Fruit fly (Drosophila melanogaster) whole organism, embryonic: ENCODE results near the gene CG3679.

ENCODE experiments used
- CG10274 ChIP-seq: fragments of 200-800 bp; sonication (Bioruptor generic); optimal IDR thresholded peaks from 3 replicates; lab custom pipeline; 2017; ENCODE audit warnings: missing biosample characterization, mild to moderate bottlenecking, missing genetic modification characterization
- CG10366 ChIP-seq: fragments of 200-800 bp; sonication (Bioruptor generic); IDR thresholded peaks from 2 replicates; pipeline ENCODE4 v1.3.6; 2022; ENCODE audit warnings: missing biosample characterization, missing genetic modification characterization
- CG11085 ChIP-seq: fragments of 200-800 bp; sonication (Bioruptor generic); IDR thresholded peaks from 2 replicates; pipeline ENCODE4 v1.3.6; 2022; ENCODE audit warnings: missing biosample characterization, missing genetic modification characterization
- CG12659 ChIP-seq: fragments of 200-800 bp; sonication (Bioruptor generic); optimal IDR thresholded peaks from 3 replicates; lab custom pipeline; 2017; ENCODE audit warnings: mild to moderate bottlenecking, missing biosample characterization, missing genetic modification reagents, missing genetic modification characterization
- CG17328 ChIP-seq: fragments of 200-800 bp; sonication (Bioruptor generic); IDR thresholded peaks from 2 replicates; pipeline ENCODE4 v1.3.6; 2022; ENCODE audit warnings: missing biosample characterization, missing genetic modification characterization
- CG17361 ChIP-seq: fragments of 200-800 bp; sonication (Bioruptor generic); IDR thresholded peaks from 3 replicates; pipeline ENCODE4 v1.3.6; 2022; ENCODE audit warnings: missing biosample characterization, missing genetic modification characterization
- CG18476 ChIP-seq: fragments of 200-800 bp; sonication (Bioruptor generic); optimal IDR thresholded peaks from 2 replicates; lab custom pipeline; 2016; ENCODE audit warnings: missing biosample characterization, mild to moderate bottlenecking, missing genetic modification characterization
- CG2202 ChIP-seq: fragments of 200-800 bp; sonication (Bioruptor generic); optimal IDR thresholded peaks from 2 replicates; lab custom pipeline; 2018; ENCODE audit warnings: missing biosample characterization, mild to moderate bottlenecking, missing genetic modification characterization
- CG30403 ChIP-seq: fragments of 200-800 bp; sonication (Bioruptor generic); optimal IDR thresholded peaks from 3 replicates; lab custom pipeline; 2016; ENCODE audit warnings: missing biosample characterization, missing genetic modification characterization
- CG3407 ChIP-seq: fragments of 200-800 bp; sonication (Bioruptor generic); optimal IDR thresholded peaks from 2 replicates; lab custom pipeline; 2018; ENCODE audit warnings: missing biosample characterization, mild to moderate bottlenecking, missing genetic modification characterization
- CG3726 ChIP-seq: fragments of 200-800 bp; sonication (Bioruptor generic); IDR thresholded peaks from 3 replicates; pipeline ENCODE4, ENCODE4 v1.3.6; 2022; ENCODE audit warnings: missing biosample characterization, missing genetic modification characterization
- CG4360 ChIP-seq: fragments of 200-800 bp; sonication (Bioruptor generic); IDR thresholded peaks from 2 replicates; pipeline ENCODE4 v1.3.6; 2022; ENCODE audit warnings: missing biosample characterization, missing genetic modification characterization
- CG4730 ChIP-seq: fragments of 200-800 bp; sonication (Bioruptor generic); IDR thresholded peaks from 2 replicates; pipeline ENCODE4 v1.3.6; 2022; ENCODE audit warnings: missing biosample characterization, missing genetic modification characterization
- CG6791 ChIP-seq: fragments of 200-800 bp; sonication (Bioruptor generic); IDR thresholded peaks from 3 replicates; pipeline ENCODE4 v1.3.6; 2022; ENCODE audit warnings: missing biosample characterization, missing genetic modification characterization; ENCODE audit not compliant: partially characterized antibody
- CG6813 ChIP-seq: fragments of 200-800 bp; sonication (Bioruptor generic); optimal IDR thresholded peaks from 2 replicates; lab custom pipeline; 2017; ENCODE audit warnings: missing biosample characterization, missing genetic modification characterization, mild to moderate bottlenecking, moderate library complexity, missing genetic modification reagents
- CG9437 ChIP-seq: fragments of 200-800 bp; sonication (Bioruptor generic); optimal IDR thresholded peaks from 2 replicates; lab custom pipeline; 2018; ENCODE audit warnings: missing biosample characterization, mild to moderate bottlenecking, missing genetic modification characterization
- CG9817 ChIP-seq: fragments of 200-800 bp; sonication (Bioruptor generic); optimal IDR thresholded peaks from 2 replicates; lab custom pipeline; 2018; ENCODE audit warnings: missing biosample characterization, mild to moderate bottlenecking, missing genetic modification characterization, moderate library complexity
- CrebB ChIP-seq: fragments of 200-800 bp; sonication (Bioruptor generic); optimal IDR thresholded peaks from 3 replicates; lab custom pipeline; 2018; ENCODE audit warnings: missing biosample characterization, mild to moderate bottlenecking, missing genetic modification characterization
- Ets65A ChIP-seq: fragments of 200-800 bp; sonication (Bioruptor generic); peaks from one replicate; lab custom pipeline; 2016; ENCODE audit warnings: missing biosample characterization, missing genetic modification characterization
- Fer1 ChIP-seq: fragments of 200-800 bp; sonication (Bioruptor generic); optimal IDR thresholded peaks from 2 replicates; lab custom pipeline; 2017; ENCODE audit warnings: missing biosample characterization, mild to moderate bottlenecking, missing genetic modification characterization
- H15 ChIP-seq: fragments of 200-800 bp; sonication (Bioruptor generic); IDR thresholded peaks from 3 replicates; pipeline ENCODE4 v1.3.6; 2022; ENCODE audit warnings: missing biosample characterization, missing genetic modification characterization
- Hr78 ChIP-seq, 2 experiments: fragments of 200-800 bp in 1 of 2; fragments of >200 bp in 1 of 2; sonication (Bioruptor generic) in 1 of 2; optimal IDR thresholded peaks; 2 replicates each; lab custom pipeline; 2017 to 2019; ENCODE audit warnings: missing biosample characterization in 2 of 2, missing genetic modification characterization in 2 of 2, mild to moderate bottlenecking in 1 of 2, moderate library complexity in 1 of 2
- Optix ChIP-seq: fragments of 200-800 bp; sonication (Bioruptor generic); IDR thresholded peaks from 3 replicates; pipeline ENCODE4 v1.3.6; 2022; ENCODE audit warnings: missing biosample characterization, missing genetic modification characterization
- Sox102F ChIP-seq: fragments of 200-800 bp; sonication (Bioruptor generic); optimal IDR thresholded peaks from 2 replicates; lab custom pipeline; 2018; ENCODE audit warnings: missing biosample characterization, mild to moderate bottlenecking, missing genetic modification characterization, moderate library complexity
- Ssrp ChIP-seq: fragments of 200-800 bp; sonication (Bioruptor generic); optimal IDR thresholded peaks from 2 replicates; lab custom pipeline; 2018; ENCODE audit warnings: missing biosample characterization, mild to moderate bottlenecking, missing genetic modification characterization, moderate library complexity
- Usf ChIP-seq: fragments of 200-800 bp; sonication (Bioruptor generic); optimal IDR thresholded peaks from 2 replicates; lab custom pipeline; 2017; ENCODE audit warnings: missing genotype, missing biosample characterization, missing genetic modification characterization
- al ChIP-seq: fragments of 200-800 bp; sonication (Bioruptor generic); IDR thresholded peaks from 2 replicates; pipeline ENCODE4 v1.3.6; 2022; ENCODE audit warnings: missing biosample characterization, missing genetic modification characterization
- bcd ChIP-seq: fragments of 200-800 bp; sonication (Bioruptor generic); optimal IDR thresholded peaks from 2 replicates; lab custom pipeline; 2017; ENCODE audit warnings: missing biosample characterization, mild to moderate bottlenecking, missing genetic modification characterization
- bowl ChIP-seq: fragments of 200-800 bp; sonication (Bioruptor generic); IDR thresholded peaks from 2 replicates; pipeline ENCODE4 v1.3.6; 2022; ENCODE audit warnings: missing biosample characterization, missing genetic modification characterization
- ci ChIP-seq: fragments of 200-800 bp; sonication (Bioruptor generic); IDR thresholded peaks from 3 replicates; pipeline ENCODE4 v1.3.6; 2022; ENCODE audit warnings: missing biosample characterization, missing genetic modification characterization
- da ChIP-seq: fragments of 200-800 bp; sonication (Bioruptor generic); optimal IDR thresholded peaks from 2 replicates; lab custom pipeline; 2016; ENCODE audit warnings: missing biosample characterization, missing genetic modification characterization
- dan ChIP-seq: fragments of 200-800 bp; sonication (Bioruptor generic); IDR thresholded peaks from 2 replicates; pipeline ENCODE4 v1.3.6; 2022; ENCODE audit warnings: missing biosample characterization, missing genetic modification characterization
- dimm ChIP-seq: fragments of 200-800 bp; sonication (Bioruptor generic); IDR thresholded peaks from 2 replicates; pipeline ENCODE4 v1.3.6; 2022; ENCODE audit warnings: missing biosample characterization, missing genetic modification characterization
- dm ChIP-seq: fragments of 200-800 bp; sonication (Bioruptor generic); optimal IDR thresholded peaks from 3 replicates; lab custom pipeline; 2016; ENCODE audit warnings: missing biosample characterization, missing genetic modification characterization
- emc ChIP-seq: fragments of 200-800 bp; sonication (Bioruptor generic); optimal IDR thresholded peaks from 2 replicates; lab custom pipeline; 2016; ENCODE audit warnings: missing biosample characterization, missing genetic modification characterization
- eyg ChIP-seq: fragments of 200-800 bp; sonication (Bioruptor generic); optimal IDR thresholded peaks from 3 replicates; lab custom pipeline; 2016; ENCODE audit warnings: missing biosample characterization, missing genetic modification characterization
- fru ChIP-seq: fragments of >200 bp; optimal IDR thresholded peaks from 2 replicates; lab custom pipeline; 2017
- fu2 ChIP-seq: fragments of 200-800 bp; sonication (Bioruptor generic); optimal IDR thresholded peaks from 2 replicates; lab custom pipeline; 2016; ENCODE audit warnings: missing biosample characterization, missing genetic modification characterization
- gcm2 ChIP-seq: fragments of 200-800 bp; sonication (Bioruptor generic); optimal IDR thresholded peaks from 2 replicates; lab custom pipeline; 2016; ENCODE audit warnings: missing biosample characterization, missing genetic modification characterization
- grau ChIP-seq: fragments of 200-800 bp; optimal IDR thresholded peaks from 3 replicates; lab custom pipeline; 2019; ENCODE audit warnings: missing biosample characterization, mild to moderate bottlenecking, missing genetic modification characterization, moderate library complexity
- her ChIP-seq: fragments of 200-800 bp; sonication (Bioruptor generic); optimal IDR thresholded peaks from 2 replicates; lab custom pipeline; 2016; ENCODE audit warnings: missing biosample characterization, missing genetic modification characterization
- hth ChIP-seq: fragments of >200 bp; optimal IDR thresholded peaks from 2 replicates; lab custom pipeline; 2017; ENCODE audit warnings: inconsistent platforms
- kay ChIP-seq: fragments of 200-800 bp; sonication (Bioruptor generic); optimal IDR thresholded peaks from 2 replicates; lab custom pipeline; 2016; ENCODE audit warnings: missing biosample characterization, missing genetic modification characterization
- lab ChIP-seq: fragments of 200-800 bp; sonication (Bioruptor generic); optimal IDR thresholded peaks from 3 replicates; lab custom pipeline; 2017; ENCODE audit warnings: missing biosample characterization, missing genetic modification characterization, mild to moderate bottlenecking, moderate library complexity, missing genetic modification reagents
- mld ChIP-seq: fragments of 200-800 bp; sonication (Bioruptor generic); IDR thresholded peaks from 3 replicates; pipeline ENCODE4 v1.3.6; 2022; ENCODE audit warnings: missing biosample characterization, missing genetic modification characterization; ENCODE audit not compliant: partially characterized antibody
- pzg ChIP-seq: fragments of 200-800 bp; sonication (Bioruptor generic); optimal IDR thresholded peaks from 3 replicates; lab custom pipeline; 2018; ENCODE audit warnings: missing biosample characterization, mild to moderate bottlenecking, missing genetic modification characterization, moderate library complexity
- run ChIP-seq: fragments of 200-800 bp; sonication (Bioruptor generic); optimal IDR thresholded peaks from 3 replicates; lab custom pipeline; 2018; ENCODE audit warnings: missing biosample characterization, mild to moderate bottlenecking, missing genetic modification characterization
- slbo ChIP-seq: fragments of 200-800 bp; sonication (Bioruptor generic); IDR thresholded peaks from 2 replicates; pipeline ENCODE4 v1.3.6; 2022; ENCODE audit warnings: missing biosample characterization, missing genetic modification characterization
- slp2 ChIP-seq: fragments of 200-800 bp; sonication (Bioruptor generic); optimal IDR thresholded peaks from 2 replicates; lab custom pipeline; 2016; ENCODE audit warnings: missing biosample characterization, missing genetic modification characterization
- sna ChIP-seq: fragments of 200-800 bp; sonication (Bioruptor generic); IDR thresholded peaks from 2 replicates; pipeline ENCODE4 v1.3.6; 2022; ENCODE audit warnings: missing biosample characterization, missing genetic modification characterization; ENCODE audit not compliant: partially characterized antibody
- unc-4 ChIP-seq: fragments of 200-800 bp; sonication (Bioruptor generic); IDR thresholded peaks from 2 replicates; pipeline ENCODE4 v1.3.6; 2022; ENCODE audit warnings: missing biosample characterization, missing genetic modification characterization; ENCODE audit not compliant: partially characterized antibody
- yki ChIP-seq: fragments of >200 bp; optimal IDR thresholded peaks from 3 replicates; lab custom pipeline; 2018

CG3679 gene

dm6 chrX:16335107-16335642, 31.5 kb downstream of the CG3679 start (continued):
- TF ChIP-seq pzg (GFP tag; lab: Kevin White, UChicago) = peak; percentile 43
- TF ChIP-seq CG6813 (GFP tag; lab: Kevin White, UChicago) = peak; percentile 68
- TF ChIP-seq her = peak; percentile 60
- TF ChIP-seq bcd = peak; percentile 75
- TF ChIP-seq CG11085 (GFP tag; lab: Robert Waterston, UW) = peak; percentile 55
- peak; percentile 80 for TF ChIP-seq CG30403
- peak; percentile 60 for TF ChIP-seq fu2
- no peak for TF ChIP-seq hth (lab: Kevin White, UChicago)
- TF ChIP-seq CG9437 (GFP tag; lab: Kevin White, UChicago) = peak; percentile 63
- peak; percentile 61 for TF ChIP-seq Ssrp (tag; lab: Kevin White, UChicago)
- TF ChIP-seq al (GFP tag; lab: Robert Waterston, UW) = peak; percentile 75
- TF ChIP-seq kay = peak; percentile 49
- peak; percentile 62 for TF ChIP-seq CG10366 (GFP tag; lab: Robert Waterston, UW)
- TF ChIP-seq gcm2 (GFP tag; lab: Kevin White, UChicago) = peak; percentile 68
- TF ChIP-seq CG9817 = no peak
- TF ChIP-seq yki (lab: Kevin White, UChicago) = no peak
- TF ChIP-seq dimm = no peak
- peak; percentile 51 for TF ChIP-seq dm (GFP tag; lab: Kevin White, UChicago)
- TF ChIP-seq unc-4 (GFP tag; lab: Robert Waterston, UW) = no peak
- 0 out of 2 replicates have a peak, but pooled peaks have one; percentile 38 for TF ChIP-seq CG4360 (GFP tag; lab: Robert Waterston, UW)
- peak; percentile 30 for TF ChIP-seq CG3407
- TF ChIP-seq slp2 (GFP tag; lab: Kevin White, UChicago) = peak; percentile 49
- TF ChIP-seq Usf (GFP tag; lab: Kevin White, UChicago) = peak; percentile 17
- TF ChIP-seq Fer1 (GFP tag; lab: Kevin White, UChicago) = peak; percentile 80
- peak; percentile 78 for TF ChIP-seq CG12659 (GFP tag; lab: Kevin White, UChicago)
- peak; percentile 77 for TF ChIP-seq Sox102F (GFP tag; lab: Kevin White, UChicago)
- TF ChIP-seq CG3726 (GFP tag; lab: Robert Waterston, UW) = no peak; the same call in 2 of the 3 replicates
- no peak for TF ChIP-seq CrebB
- no peak for TF ChIP-seq emc (GFP tag; lab: Kevin White, UChicago)
- peak; percentile 66 for TF ChIP-seq CG17361 (GFP tag; lab: Robert Waterston, UW)
- peak; percentile 90 for TF ChIP-seq ci
- TF ChIP-seq CG17328 (GFP tag; lab: Robert Waterston, UW) = peak; percentile 78
- peak; percentile 72 for TF ChIP-seq H15
- TF ChIP-seq CG4730 (GFP tag; lab: Robert Waterston, UW) = peak; percentile 59
- peak; percentile 52 for TF ChIP-seq eyg (GFP tag; lab: Kevin White, UChicago)
- peak; percentile 52 for TF ChIP-seq CG18476
- TF ChIP-seq run (tag; lab: Kevin White, UChicago) = peak; percentile 10
- TF ChIP-seq sna (GFP tag; lab: Robert Waterston, UW) = no peak
- peak; percentile 54 for TF ChIP-seq grau
- no peak for TF ChIP-seq dan (GFP tag; lab: Robert Waterston, UW)
- no peak for TF ChIP-seq Hr78 (GFP tag; optimal IDR thresholded peaks at IDR 0.05; lab: Kevin White, UChicago)
- no peak for TF ChIP-seq fru (lab: Kevin White, UChicago)
- peak; percentile 62; the same call in 1 of the 3 replicates for TF ChIP-seq Optix
- TF ChIP-seq CG10274 (GFP tag; lab: Kevin White, UChicago) = peak; percentile 43
- peak; percentile 93 for TF ChIP-seq Ets65A (GFP tag; lab: Kevin White, UChicago)
- no peak for TF ChIP-seq CG6791
- TF ChIP-seq bowl (GFP tag; lab: Robert Waterston, UW) = 0 out of 2 replicates have a peak, but pooled peaks have one; percentile 46
- TF ChIP-seq mld (GFP tag; lab: Robert Waterston, UW) = no peak
- no peak for TF ChIP-seq da
- peak; percentile 17 for TF ChIP-seq CG2202
- peak; percentile 84 for TF ChIP-seq lab (GFP tag; lab: Kevin White, UChicago)
- peak; percentile 86 for TF ChIP-seq slbo (GFP tag; lab: Robert Waterston, UW)
